Fruit fly (Drosophila melanogaster) Kc167 (cell line): Measurements from ENCODE around the gene Got2.

Experiments
- Myc ChIP-seq: fragments of >200 bp; optimal IDR thresholded peaks from 2 replicates; lab custom pipeline; 2017; ENCODE audit warnings: missing external identifiers
- Sin3A ChIP-seq: fragments of >200 bp; optimal IDR thresholded peaks from 2 replicates; lab custom pipeline; 2018; ENCODE audit warnings: missing external identifiers
- h ChIP-seq: fragments of >200 bp; optimal IDR thresholded peaks from 3 replicates; lab custom pipeline; 2018; ENCODE audit warnings: missing external identifiers
- psq ChIP-seq: fragments of >200 bp; optimal IDR thresholded peaks from 2 replicates; lab custom pipeline; 2017; ENCODE audit warnings: missing external identifiers

dm6 chr2L:2032076-2032475 lies 44.5 kb upstream of the Got2 start:
- TF ChIP-seq h (lab: Kevin White, UChicago): no peak
- TF ChIP-seq Myc (lab: Kevin White, UChicago): no peak
- TF ChIP-seq psq (lab: Kevin White, UChicago): no peak
- TF ChIP-seq Sin3A (lab: Kevin White, UChicago): no peak
